Fruit fly (Drosophila melanogaster): Measurements from ENCODE around the gene Hsp23.

Hsp23 gene

DNA sequence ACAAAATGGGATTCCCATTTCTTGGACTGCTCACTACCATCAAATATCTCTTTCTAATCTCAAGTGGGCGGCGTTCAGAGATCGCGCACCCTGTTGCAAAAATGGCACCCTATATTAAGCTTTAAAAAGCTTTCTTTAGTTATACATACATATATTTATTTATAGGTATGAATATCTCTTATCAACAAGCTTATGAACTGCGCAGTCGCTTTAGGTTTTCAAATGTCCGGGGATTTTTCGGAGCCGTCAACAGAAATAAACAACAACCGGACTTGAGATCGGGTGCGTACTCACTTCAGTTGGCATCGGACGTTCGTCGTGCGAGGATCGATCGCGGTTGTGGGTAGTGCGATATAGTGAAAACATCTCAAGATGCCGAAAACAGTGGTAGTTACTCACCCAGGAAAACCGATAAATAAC lies 32.4 kb upstream of the Hsp23 start, which contains the start of gene PGRP-LF (continued):
- TF ChIP-seq Meics (GFP tag; optimal IDR thresholded peaks at IDR 0.05) (peak; percentile 11), CG10147 (GFP tag; optimal IDR thresholded peaks at IDR 0.05) (peak; percentile 2), CG17359 (tag; optimal IDR thresholded peaks at IDR 0.05) (peak; percentile 4), Mad (GFP tag; optimal IDR thresholded peaks at IDR 0.05) (no peak), CG2129 (GFP tag; IDR thresholded peaks at IDR 0.05; ENCODE audit: partially characterized antibody) (no peak), CG3995 (GFP tag; optimal IDR thresholded peaks at IDR 0.05) (no peak), zf30C (GFP tag; optimal IDR thresholded peaks at IDR 0.05) (no peak), CG10366 (GFP tag; IDR thresholded peaks at IDR 0.05) (peak; percentile 94), odd (GFP tag; optimal IDR thresholded peaks at IDR 0.05) (peak; percentile 6), vnd (GFP tag; IDR thresholded peaks at IDR 0.05; ENCODE audit: partially characterized antibody) (no peak), YL-1 (GFP tag; optimal IDR thresholded peaks at IDR 0.05) (peak; percentile 10), tap (tag; optimal IDR thresholded peaks at IDR 0.05) (no peak), Poxn (GFP tag; IDR thresholded peaks at IDR 0.05) (no peak), CG34422 (GFP tag; IDR thresholded peaks at IDR 0.05) (no peak), Chrac-16 (GFP tag; optimal IDR thresholded peaks at IDR 0.05) (no peak), al (GFP tag; IDR thresholded peaks at IDR 0.05) (0 out of 2 replicates have a peak, but pooled peaks have one; percentile 5), CG7357 (GFP tag; IDR thresholded peaks at IDR 0.05) (no peak), Pdp1 (GFP tag; optimal IDR thresholded peaks at IDR 0.05) (peak in 1 of 2 experiments; percentile 1), az2 (GFP tag; optimal IDR thresholded peaks at IDR 0.05) (no peak), pros (GFP tag; optimal IDR thresholded peaks at IDR 0.05) (peak; percentile 58), cg (GFP tag; optimal IDR thresholded peaks at IDR 0.05) (peak; percentile 12), CG15269 (tag; optimal IDR thresholded peaks at IDR 0.05) (peak; percentile 36), NfI (GFP tag; optimal IDR thresholded peaks at IDR 0.05) (peak; percentile 6), ERR (GFP tag; optimal IDR thresholded peaks at IDR 0.05) (no peak), CG2120 (GFP tag; optimal IDR thresholded peaks at IDR 0.05) (peak; percentile 57), ftz-f1 (GFP tag; optimal IDR thresholded peaks at IDR 0.05) (peak; percentile 49), Side (GFP tag; optimal IDR thresholded peaks at IDR 0.05) (no peak), so (GFP tag; IDR thresholded peaks at IDR 0.05) (no peak)

DNA sequence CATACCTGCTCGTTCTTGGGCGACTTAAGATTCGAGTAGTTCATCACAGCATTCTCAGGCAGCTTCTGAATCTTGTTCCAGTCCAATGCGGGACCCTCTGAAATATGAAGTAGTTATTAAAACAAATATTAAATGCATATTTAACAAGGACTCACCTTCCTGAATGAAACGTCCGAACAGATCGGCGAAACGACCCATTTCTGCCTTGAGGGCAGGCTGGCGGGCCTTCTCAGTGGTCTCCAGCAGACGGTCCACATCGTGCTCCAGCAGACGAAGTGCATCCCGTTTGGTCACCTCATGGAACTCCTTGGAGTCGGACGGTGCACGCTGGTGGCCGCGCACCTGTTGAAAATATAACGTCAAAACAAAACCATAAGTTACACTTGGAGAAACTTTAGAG lies 27.9 kb upstream of the Hsp23 start, which contains the start of gene CG32040:
Gene CG32040 (plus strand): TSS at position 301 of the 400 bp plus-strand sequence.
- TF ChIP-seq CG10366 (GFP tag; IDR thresholded peaks at IDR 0.05) (no peak), CG1792 (GFP tag; optimal IDR thresholded peaks at IDR 0.05) (no peak), corto (GFP tag; optimal IDR thresholded peaks at IDR 0.05) (no peak), CG1647 (GFP tag; optimal IDR thresholded peaks at IDR 0.05) (no peak), nom (GFP tag; optimal IDR thresholded peaks at IDR 0.05) (no peak), Oaz (GFP tag; IDR thresholded peaks at IDR 0.05) (no peak), CG9727 (GFP tag; optimal IDR thresholded peaks at IDR 0.05) (no peak), pros (GFP tag; optimal IDR thresholded peaks at IDR 0.05) (no peak)

DNA sequence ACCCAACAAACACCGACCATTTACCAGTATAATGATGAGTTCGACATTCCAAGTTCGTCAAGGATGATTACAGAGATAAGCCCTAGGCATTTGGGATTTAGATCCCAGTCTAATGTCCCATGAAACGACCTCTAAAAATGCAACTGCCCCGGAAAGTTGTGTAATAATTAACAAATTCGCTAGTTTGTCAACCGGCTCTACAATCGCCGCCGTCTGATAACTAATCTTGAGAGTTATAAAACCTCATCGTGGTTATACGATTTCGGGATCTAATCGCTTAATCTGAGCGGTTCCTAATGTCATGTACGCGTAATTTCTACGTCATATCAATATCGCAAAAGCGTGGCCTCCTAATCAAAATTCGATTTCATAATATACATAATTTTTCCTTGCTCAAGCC lies 26.1 kb upstream of the Hsp23 start:
- TF ChIP-seq otp (GFP tag; IDR thresholded peaks at IDR 0.05) (no peak), CG30403 (GFP tag; optimal IDR thresholded peaks at IDR 0.05) (no peak), grn (GFP tag; optimal IDR thresholded peaks at IDR 0.05) (peak; percentile 79), ro (GFP tag; IDR thresholded peaks at IDR 0.05) (no peak), CG1529 (GFP tag; optimal IDR thresholded peaks at IDR 0.05) (no peak), HLHmδ (GFP tag; optimal IDR thresholded peaks at IDR 0.05) (no peak), nmo (GFP tag; optimal IDR thresholded peaks at IDR 0.05) (no peak), CG8924 (tag; optimal IDR thresholded peaks at IDR 0.05) (no peak), TFAM (GFP tag; optimal IDR thresholded peaks at IDR 0.05) (no peak), Doc3 (GFP tag; IDR thresholded peaks at IDR 0.05; ENCODE audit: partially characterized antibody) (no peak), HLH4C (GFP tag; IDR thresholded peaks at IDR 0.05; ENCODE audit: partially characterized antibody) (no peak), gem (tag; optimal IDR thresholded peaks at IDR 0.05) (no peak), Pdp1 (GFP tag; optimal IDR thresholded peaks at IDR 0.05) (peak in 1 of 2 experiments; percentile 85), vnd (GFP tag; IDR thresholded peaks at IDR 0.05; ENCODE audit: partially characterized antibody) (no peak), Sry-β (GFP tag; optimal IDR thresholded peaks at IDR 0.05) (no peak), CG18619 (GFP tag; optimal IDR thresholded peaks at IDR 0.05) (no peak), zen (tag; optimal IDR thresholded peaks at IDR 0.05) (no peak), CG34422 (GFP tag; IDR thresholded peaks at IDR 0.05) (no peak)

All from whole organism, embryonic.